Worm (Caenorhabditis elegans) whole organism, midembryonic: Measurements from ENCODE around the gene srsx-3.

Experiments
- T22C8.4 ChIP-seq: fragments of 200-800 bp; sonication (Bioruptor generic); IDR thresholded peaks from 2 replicates; pipeline ENCODE4 v1.3.6; 2022; ENCODE audit warnings: missing genetic modification characterization, missing compliant biosample characterization
- cog-1 ChIP-seq: sonication (generic microtip); optimal IDR thresholded peaks from 2 replicates; lab custom pipeline; 2016; ENCODE audit warnings: missing genetic modification characterization, missing compliant biosample characterization
- flt-1 ChIP-seq: fragments of 200-800 bp; sonication (Bioruptor generic); IDR thresholded peaks from 2 replicates; pipeline ENCODE4 v1.3.6; 2022; ENCODE audit warnings: missing genetic modification characterization, missing compliant biosample characterization
- klf-2 ChIP-seq: fragments of 200-800 bp; sonication (Bioruptor generic); conservative IDR thresholded peaks from 2 replicates; pipeline ENCODE4 v1.3.6; 2022; ENCODE audit warnings: missing genetic modification reagents, missing genetic modification characterization, missing compliant biosample characterization
- med-1 ChIP-seq: sonication (generic microtip); optimal IDR thresholded peaks from 2 replicates; lab custom pipeline; 2017; ENCODE audit warnings: missing genetic modification characterization, mild to moderate bottlenecking, missing compliant biosample characterization, antibody characterized with exemption, missing genetic modification reagents; ENCODE audit not compliant: insufficient read depth
- ref-1 ChIP-seq: fragments of 200-800 bp; sonication (Bioruptor generic); conservative IDR thresholded peaks from 2 replicates; pipeline ENCODE4 v1.3.6; 2022; ENCODE audit warnings: missing genetic modification reagents, missing genetic modification characterization, missing compliant biosample characterization
- tab-1 ChIP-seq: fragments of 200-800 bp; sonication (Bioruptor generic); IDR thresholded peaks from 2 replicates; pipeline ENCODE4 v1.3.6; 2022; ENCODE audit warnings: missing genetic modification characterization, missing compliant biosample characterization
- ztf-23 ChIP-seq: fragments of 200-800 bp; sonication (Bioruptor generic); IDR thresholded peaks from 2 replicates; pipeline ENCODE4 v1.3.6; 2022; ENCODE audit warnings: missing genetic modification reagents, missing genetic modification characterization, missing compliant biosample characterization
- ztf-29 ChIP-seq: fragments of 200-800 bp; sonication (Bioruptor generic); IDR thresholded peaks from 2 replicates; pipeline ENCODE4 v1.3.6; 2022; ENCODE audit warnings: missing genetic modification reagents, missing genetic modification characterization, missing compliant biosample characterization

srsx-3 gene

DNA sequence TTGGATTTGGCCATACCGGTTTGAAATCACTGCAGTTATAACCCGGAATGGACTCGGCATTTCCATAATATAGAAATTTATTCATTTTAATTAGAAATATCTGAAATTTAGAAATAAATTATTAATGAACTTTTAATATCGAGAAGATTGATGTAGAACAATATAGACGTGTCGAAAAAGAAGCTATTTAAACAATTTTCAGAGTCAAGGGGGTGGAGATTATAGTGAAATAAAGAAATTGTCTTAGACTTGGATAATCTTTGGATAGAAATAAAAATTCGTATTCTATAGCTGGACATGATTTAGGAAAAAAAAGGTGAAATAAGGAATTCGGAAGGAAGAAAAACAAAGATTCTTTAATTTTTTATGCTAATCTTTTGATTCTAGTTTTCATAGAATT lies 3.2 kb upstream of the srsx-3 start, which contains the start of gene srt-53:
Gene srt-53, minus strand, starts transcription at position 101 of the 400 bp plus-strand sequence.
- no peak for TF ChIP-seq klf-2 (GFP tag; lab: Robert Waterston, UW)
- no peak for TF ChIP-seq med-1 (GFP tag; lab: Kevin White, UChicago)
- TF ChIP-seq ref-1, result no peak
- no peak for TF ChIP-seq flt-1 (GFP tag; lab: Robert Waterston, UW)
- no peak for TF ChIP-seq ztf-29 (GFP tag; lab: Robert Waterston, UW)
- no peak for TF ChIP-seq cog-1 (tag; lab: Kevin White, UChicago)
- TF ChIP-seq T22C8.4 (GFP tag; lab: Robert Waterston, UW), result no peak
- no peak for TF ChIP-seq ztf-23 (GFP tag; lab: Robert Waterston, UW)
- TF ChIP-seq tab-1 (GFP tag; lab: Robert Waterston, UW), result no peak

DNA sequence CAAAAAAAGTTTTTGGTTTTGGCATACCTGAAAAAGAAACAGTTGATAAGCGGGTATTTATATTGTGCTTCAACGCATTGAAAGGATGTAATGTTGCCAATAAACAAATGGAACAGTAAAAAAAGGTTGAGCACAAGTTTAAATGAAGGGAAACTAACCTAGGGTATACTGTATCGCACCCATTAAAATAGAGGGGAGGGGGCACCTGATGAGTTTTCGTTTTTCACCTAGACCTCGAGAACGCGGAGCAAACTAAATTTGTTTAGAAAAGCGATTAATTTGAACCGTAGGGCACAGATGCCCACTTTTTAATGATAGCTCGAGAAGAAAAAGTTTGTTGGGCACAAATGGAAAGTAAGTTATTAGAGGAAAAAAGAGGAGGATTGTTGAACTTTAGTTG lies 4.1 kb downstream of the srsx-3 start, which contains the start of gene ncx-10:
Gene ncx-10, minus strand, starts transcription at position 101 of the 400 bp plus-strand sequence.
- TF ChIP-seq tab-1 (GFP tag; lab: Robert Waterston, UW) (no peak), ref-1 (no peak), T22C8.4 (GFP tag; lab: Robert Waterston, UW) (no peak), med-1 (GFP tag; lab: Kevin White, UChicago) (no peak), ztf-23 (GFP tag; lab: Robert Waterston, UW) (no peak), ztf-29 (GFP tag; lab: Robert Waterston, UW) (no peak), klf-2 (GFP tag; lab: Robert Waterston, UW) (no peak), cog-1 (tag; lab: Kevin White, UChicago) (no peak), flt-1 (GFP tag; lab: Robert Waterston, UW) (no peak)

DNA sequence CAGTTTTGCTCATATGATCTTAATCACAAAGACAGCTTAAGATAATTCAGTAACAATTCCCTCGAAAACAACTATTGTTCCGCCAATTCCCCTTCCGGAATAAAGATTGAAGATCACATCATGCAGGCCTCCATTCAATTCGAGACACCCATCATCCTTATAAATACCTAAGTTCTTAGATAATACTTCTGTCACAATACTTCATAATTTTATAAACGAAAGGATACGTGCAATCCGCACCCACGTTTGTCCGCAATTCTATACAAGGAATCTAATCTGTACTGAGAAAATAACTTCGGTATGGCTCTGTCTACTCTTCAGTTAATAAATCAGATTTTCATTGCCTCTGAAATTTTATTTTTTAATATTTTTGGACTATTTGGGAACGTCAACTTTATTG lies 8.4 kb downstream of the srsx-3 start, which contains the start of gene srsx-5:
Gene srsx-5, plus strand, starts transcription at position 301 of the 400 bp plus-strand sequence.
- no peak for TF ChIP-seq med-1 (GFP tag; lab: Kevin White, UChicago)
- TF ChIP-seq T22C8.4 (GFP tag; lab: Robert Waterston, UW), result no peak
- TF ChIP-seq cog-1 (tag; lab: Kevin White, UChicago), result no peak
- no peak for TF ChIP-seq tab-1 (GFP tag; lab: Robert Waterston, UW)
- no peak for TF ChIP-seq flt-1 (GFP tag; lab: Robert Waterston, UW)
- no peak for TF ChIP-seq klf-2 (GFP tag; lab: Robert Waterston, UW)
- no peak for TF ChIP-seq ztf-29 (GFP tag; lab: Robert Waterston, UW)
- TF ChIP-seq ztf-23 (GFP tag; lab: Robert Waterston, UW), result no peak
- TF ChIP-seq ref-1, result no peak

DNA sequence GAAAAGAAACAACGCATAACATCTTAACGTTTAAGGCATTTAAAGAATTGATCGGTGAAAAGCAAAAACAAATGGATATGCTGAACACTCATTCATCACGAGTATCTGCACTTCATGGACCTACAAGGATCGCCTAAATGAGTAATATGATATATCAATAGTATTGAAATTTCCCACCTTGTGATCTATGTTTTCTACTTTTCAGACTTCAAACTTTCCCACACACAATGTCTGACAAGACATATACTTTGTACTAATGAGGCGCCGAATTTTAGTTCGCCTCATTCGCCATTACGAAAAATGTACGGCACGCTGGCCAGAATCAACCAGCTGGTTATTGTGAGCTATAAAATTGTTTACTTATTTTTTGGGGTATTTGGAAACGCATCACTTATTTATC lies 10.3 kb downstream of the srsx-3 start, which contains the start of gene srsx-6:
Gene srsx-6, plus strand, starts transcription at position 301 of the 400 bp plus-strand sequence.
- TF ChIP-seq flt-1 (GFP tag; lab: Robert Waterston, UW) (no peak), ztf-23 (GFP tag; lab: Robert Waterston, UW) (no peak), T22C8.4 (GFP tag; lab: Robert Waterston, UW) (no peak), tab-1 (GFP tag; lab: Robert Waterston, UW) (no peak), ref-1 (no peak)

DNA sequence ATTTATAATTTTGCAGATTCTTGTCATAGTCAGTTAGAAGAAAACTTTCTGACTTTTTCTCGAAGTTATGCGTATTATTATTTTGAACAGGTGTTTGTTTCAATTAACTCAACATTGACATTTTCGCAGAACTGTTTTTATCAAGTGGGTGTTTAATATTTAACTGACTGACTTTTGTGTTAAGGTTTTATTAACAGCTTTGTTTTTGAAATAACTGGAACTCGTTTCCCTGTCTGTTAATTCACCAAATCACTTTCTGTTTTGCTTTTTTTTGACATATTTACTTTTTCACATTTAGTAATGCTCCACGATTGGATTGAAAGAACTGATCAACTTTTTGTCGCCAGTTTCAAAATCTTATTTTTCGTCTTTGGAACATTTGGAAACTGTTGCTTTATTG lies 11.6 kb downstream of the srsx-3 start, which contains the start of gene srsx-7:
Gene srsx-7, plus strand, starts transcription at position 301 of the 400 bp plus-strand sequence.
- no peak for TF ChIP-seq med-1 (GFP tag; lab: Kevin White, UChicago)
- no peak for TF ChIP-seq tab-1 (GFP tag; lab: Robert Waterston, UW)
- TF ChIP-seq ztf-23 (GFP tag; lab: Robert Waterston, UW), result no peak
- no peak for TF ChIP-seq ref-1
- TF ChIP-seq T22C8.4 (GFP tag; lab: Robert Waterston, UW), result no peak
- TF ChIP-seq ztf-29 (GFP tag; lab: Robert Waterston, UW), result no peak
- TF ChIP-seq cog-1 (tag; lab: Kevin White, UChicago), result no peak
- TF ChIP-seq klf-2 (GFP tag; lab: Robert Waterston, UW), result no peak
- no peak for TF ChIP-seq flt-1 (GFP tag; lab: Robert Waterston, UW)

DNA sequence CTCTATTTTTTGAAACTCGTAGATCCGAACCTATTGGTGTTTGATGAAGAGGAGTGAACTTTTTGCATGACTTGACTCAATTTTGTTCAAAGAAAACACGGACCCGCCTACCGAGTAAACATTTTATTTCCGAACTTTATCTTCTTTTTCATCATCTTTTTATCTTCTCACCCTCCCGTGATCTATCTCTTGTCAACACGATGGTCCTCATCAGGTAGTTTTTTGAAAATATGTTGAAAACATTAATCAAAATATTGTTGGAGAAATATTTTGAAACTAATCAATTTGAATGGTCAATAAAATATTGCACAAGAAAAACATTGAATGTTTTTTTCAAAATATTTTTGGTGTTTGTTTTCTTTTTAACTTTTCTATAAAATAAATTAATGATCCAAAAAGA lies 28.6 kb downstream of the srsx-3 start:
- TF ChIP-seq cog-1 (tag; lab: Kevin White, UChicago) (no peak), klf-2 (GFP tag; lab: Robert Waterston, UW) (no peak), med-1 (GFP tag; lab: Kevin White, UChicago) (no peak), T22C8.4 (GFP tag; lab: Robert Waterston, UW) (no peak), ztf-23 (GFP tag; lab: Robert Waterston, UW) (no peak), ref-1 (no peak), ztf-29 (GFP tag; lab: Robert Waterston, UW) (no peak), tab-1 (GFP tag; lab: Robert Waterston, UW) (no peak), flt-1 (GFP tag; lab: Robert Waterston, UW) (no peak)

DNA sequence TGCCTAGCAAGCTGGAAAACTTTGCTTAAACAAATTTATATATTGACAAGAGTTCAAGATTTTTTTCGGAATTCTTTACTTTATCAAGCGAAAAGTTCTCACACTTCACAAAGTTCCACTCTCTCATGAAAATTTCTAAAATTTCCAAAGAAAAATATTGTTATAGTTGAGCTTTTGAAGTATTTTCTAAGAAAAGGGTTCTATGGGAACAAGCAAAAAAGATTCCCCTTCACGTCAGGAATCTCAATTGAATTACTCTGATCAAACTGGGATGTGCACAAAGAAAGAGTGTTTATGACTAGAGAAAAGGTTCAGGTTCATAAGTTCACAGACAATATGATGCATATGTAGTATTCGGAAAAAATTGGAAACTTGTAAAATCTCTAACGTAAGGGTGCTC lies 32.7 kb downstream of the srsx-3 start:
- no peak for TF ChIP-seq tab-1 (GFP tag; lab: Robert Waterston, UW)
- TF ChIP-seq ref-1, result no peak
- no peak for TF ChIP-seq ztf-23 (GFP tag; lab: Robert Waterston, UW)
- no peak for TF ChIP-seq klf-2 (GFP tag; lab: Robert Waterston, UW)
- no peak for TF ChIP-seq cog-1 (tag; lab: Kevin White, UChicago)
- no peak for TF ChIP-seq med-1 (GFP tag; lab: Kevin White, UChicago)
- no peak for TF ChIP-seq flt-1 (GFP tag; lab: Robert Waterston, UW)
- TF ChIP-seq T22C8.4 (GFP tag; lab: Robert Waterston, UW), result no peak
- no peak for TF ChIP-seq ztf-29 (GFP tag; lab: Robert Waterston, UW)

DNA sequence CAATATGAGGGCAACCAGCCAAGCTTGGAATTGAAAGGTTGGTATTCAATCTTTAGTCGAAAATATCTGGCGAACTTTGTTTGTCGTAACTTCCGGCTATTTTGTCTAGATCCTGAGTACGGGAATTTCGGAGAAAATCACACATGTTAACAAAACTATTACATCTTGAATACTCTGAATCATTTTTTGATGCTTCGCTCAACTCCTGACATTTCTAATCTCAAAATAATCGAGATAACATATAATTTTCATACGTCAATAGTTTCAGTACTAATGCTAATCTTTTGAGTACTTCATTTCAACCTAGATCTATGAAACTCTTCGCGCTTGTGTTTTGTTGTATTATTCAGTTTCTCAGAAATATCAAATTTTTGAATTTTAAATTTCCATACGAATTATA lies 35.8 kb downstream of the srsx-3 start:
- TF ChIP-seq T22C8.4 (GFP tag; lab: Robert Waterston, UW), result no peak
- TF ChIP-seq ref-1, result no peak
- no peak for TF ChIP-seq med-1 (GFP tag; lab: Kevin White, UChicago)
- no peak for TF ChIP-seq flt-1 (GFP tag; lab: Robert Waterston, UW)
- no peak for TF ChIP-seq ztf-23 (GFP tag; lab: Robert Waterston, UW)
- TF ChIP-seq cog-1 (tag; lab: Kevin White, UChicago), result no peak
- TF ChIP-seq tab-1 (GFP tag; lab: Robert Waterston, UW), result no peak
- no peak for TF ChIP-seq ztf-29 (GFP tag; lab: Robert Waterston, UW)
- no peak for TF ChIP-seq klf-2 (GFP tag; lab: Robert Waterston, UW)

DNA sequence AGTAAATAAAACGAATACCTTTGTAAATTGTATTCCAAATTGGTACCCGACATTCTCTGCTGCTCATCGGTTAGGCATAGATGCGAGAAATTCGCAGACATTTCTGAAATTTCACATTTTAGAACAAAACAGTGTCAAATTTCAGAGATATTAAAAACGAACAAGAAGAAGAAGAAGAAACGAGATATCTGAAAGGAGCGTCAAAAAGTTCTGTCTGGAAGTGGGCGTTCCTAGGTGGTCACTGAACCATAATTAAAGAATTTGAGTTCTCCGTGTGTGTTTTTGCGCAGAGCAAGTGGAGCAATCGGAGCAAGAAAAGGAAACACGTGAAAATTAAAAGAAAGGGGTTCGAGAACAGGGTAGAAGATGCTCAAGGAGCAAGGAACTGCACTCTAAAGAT lies 37.3 kb downstream of the srsx-3 start, which contains the start of gene F40A3.7:
Gene F40A3.7, minus strand, starts transcription at position 101 of the 400 bp plus-strand sequence.
- no peak for TF ChIP-seq tab-1 (GFP tag; lab: Robert Waterston, UW)
- no peak for TF ChIP-seq ref-1
- no peak for TF ChIP-seq klf-2 (GFP tag; lab: Robert Waterston, UW)
- TF ChIP-seq flt-1 (GFP tag; lab: Robert Waterston, UW), result no peak
- TF ChIP-seq ztf-23 (GFP tag; lab: Robert Waterston, UW), result no peak
- no peak for TF ChIP-seq T22C8.4 (GFP tag; lab: Robert Waterston, UW)
- TF ChIP-seq ztf-29 (GFP tag; lab: Robert Waterston, UW), result no peak
- no peak for TF ChIP-seq cog-1 (tag; lab: Kevin White, UChicago)
- no peak for TF ChIP-seq med-1 (GFP tag; lab: Kevin White, UChicago)
